Fruit fly (Drosophila melanogaster): ENCODE measurements around the gene PNUTS.

dm6 chr2L:850727-851257, 19.5 kb upstream of the PNUTS start, which contains the start of gene drongo:
- TF ChIP-seq CTCF (optimal IDR thresholded peaks at IDR 0.05), result peak; percentile 41 to 49
- no peak for TF ChIP-seq CG8478 (optimal IDR thresholded peaks at IDR 0.05)

Measured in S2 (cell line).